Worm (Caenorhabditis elegans): ENCODE measurements around the gene mrt-2.

mrt-2 gene

DNA sequence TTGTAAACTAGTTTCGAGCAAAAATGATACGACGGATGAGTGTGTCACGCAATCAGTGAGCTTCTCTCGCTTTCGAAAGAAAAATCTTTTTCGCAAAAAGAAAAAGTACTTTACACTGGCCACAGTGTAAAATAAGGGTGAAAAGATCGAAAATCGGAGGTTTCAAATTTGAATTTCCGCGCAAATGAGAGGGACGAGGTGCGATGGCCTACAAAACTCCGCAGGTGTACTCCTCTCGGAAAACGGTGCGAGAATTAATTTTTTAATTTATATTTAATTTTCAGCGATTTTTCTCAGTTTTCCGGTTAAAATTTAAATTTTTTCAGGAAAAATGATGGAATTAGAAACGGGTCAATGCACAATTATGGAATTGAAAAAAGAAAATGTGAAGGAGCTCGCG is at the start of gene mrt-2:
Gene mrt-2, plus strand, starts transcription at position 49 of the 400 bp plus-strand sequence.
- TF ChIP-seq unc-62 (GFP tag; optimal IDR thresholded peaks at IDR 0.05): no peak

DNA sequence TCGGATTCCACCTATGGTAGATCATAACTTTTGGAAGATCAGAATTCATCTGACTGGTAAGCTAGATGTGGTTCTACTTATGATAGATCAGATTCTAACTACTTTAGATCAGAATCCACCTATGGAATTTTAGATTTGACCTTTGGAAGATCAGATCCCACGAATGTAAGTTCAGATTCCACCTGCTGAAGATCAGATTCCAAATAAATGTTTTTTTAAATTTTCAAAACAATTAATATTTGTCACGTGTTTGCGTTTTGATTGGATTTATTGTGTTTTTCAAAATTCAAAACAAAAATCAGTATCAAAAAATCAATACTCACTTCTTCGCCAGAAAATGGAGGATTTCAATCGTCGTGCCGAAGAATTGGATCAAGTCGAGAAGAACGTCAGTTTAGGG is 48.0 kb upstream of the mrt-2 start, which contains the start of gene Y41C4A.7:
Gene Y41C4A.7, plus strand, starts transcription at position 301 of the 400 bp plus-strand sequence.
- TF ChIP-seq unc-62 (GFP tag; optimal IDR thresholded peaks at IDR 0.05): no peak

DNA sequence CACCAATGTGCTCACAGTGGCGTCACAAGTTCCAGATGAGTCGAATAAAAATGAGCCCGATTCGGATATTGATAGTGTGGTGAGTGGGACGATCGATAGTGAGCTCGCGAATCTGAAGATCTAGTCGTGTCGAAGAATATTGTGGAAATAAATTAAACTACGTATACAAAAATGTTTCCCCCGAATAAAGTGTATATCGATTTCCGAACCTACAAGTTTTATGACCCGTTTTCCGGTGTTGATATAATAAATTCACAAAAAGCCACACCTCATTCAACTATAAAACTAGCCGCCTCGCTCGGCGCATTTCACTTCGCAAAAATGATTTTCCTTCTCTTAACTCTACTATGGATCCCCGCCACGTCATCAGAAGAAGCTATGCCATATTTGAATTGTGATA is 46.6 kb upstream of the mrt-2 start, which contains the start of gene pqn-84:
Gene pqn-84, plus strand, starts transcription at position 301 of the 400 bp plus-strand sequence.
- TF ChIP-seq unc-62 (GFP tag; optimal IDR thresholded peaks at IDR 0.05): no peak

DNA sequence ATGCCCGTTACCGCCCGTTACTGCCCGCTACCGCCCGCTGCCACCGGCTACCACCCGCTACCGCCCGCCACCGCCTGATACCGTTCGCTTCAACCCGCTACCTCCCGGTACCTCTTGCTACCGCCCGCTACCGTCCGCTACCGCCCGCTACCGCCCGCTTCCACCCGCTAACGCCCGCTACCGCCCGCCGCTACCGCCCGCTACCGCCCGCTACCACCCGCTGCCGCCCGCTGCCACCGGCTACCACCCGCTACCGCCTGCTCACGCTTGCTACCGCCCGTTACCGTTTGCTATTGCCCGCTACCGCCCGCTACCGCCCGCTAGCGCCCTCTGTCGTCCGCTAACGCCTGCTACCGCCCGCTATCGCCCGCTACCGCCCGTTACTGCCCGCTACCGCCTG is 44.7 kb upstream of the mrt-2 start:
- no peak for TF ChIP-seq unc-62 (GFP tag; optimal IDR thresholded peaks at IDR 0.05)

DNA sequence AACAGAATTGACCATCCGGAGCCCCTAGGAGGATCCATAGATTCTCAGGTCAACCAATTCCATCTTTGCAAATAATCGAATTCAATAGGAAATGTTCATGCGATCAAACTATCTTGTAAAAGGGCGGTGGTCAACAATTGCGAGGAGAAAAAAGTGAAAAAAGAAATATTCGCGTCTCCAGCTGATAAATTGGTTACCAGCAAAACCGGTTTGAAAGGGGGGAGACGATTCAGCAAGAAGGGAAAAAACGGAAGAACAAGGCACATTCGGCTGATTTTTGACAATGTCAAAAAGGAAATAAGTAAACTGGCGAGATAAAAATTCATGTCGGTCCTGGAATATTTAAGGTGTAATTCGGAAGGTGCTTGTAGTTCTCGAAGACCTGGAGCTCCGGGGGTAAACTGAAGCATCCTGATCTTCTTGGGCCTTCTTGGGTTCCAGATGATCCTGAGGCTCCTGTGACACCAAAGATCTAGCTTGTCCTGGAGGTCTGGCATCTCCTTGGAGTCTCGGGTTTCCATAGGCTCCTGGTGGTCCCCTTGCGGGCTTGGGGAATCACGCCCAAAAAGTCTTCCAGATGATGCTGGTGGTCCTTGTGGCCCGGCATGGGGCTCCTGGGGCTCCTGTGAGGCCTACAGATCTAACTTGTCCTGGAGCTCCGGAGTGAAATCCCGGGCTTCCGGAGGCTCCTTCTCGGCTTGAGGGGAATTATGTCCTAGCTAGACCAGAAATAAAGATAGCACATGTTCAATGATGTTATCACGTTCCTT is 43.4 kb upstream of the mrt-2 start:
- no peak for TF ChIP-seq unc-62 (GFP tag; optimal IDR thresholded peaks at IDR 0.05)

DNA sequence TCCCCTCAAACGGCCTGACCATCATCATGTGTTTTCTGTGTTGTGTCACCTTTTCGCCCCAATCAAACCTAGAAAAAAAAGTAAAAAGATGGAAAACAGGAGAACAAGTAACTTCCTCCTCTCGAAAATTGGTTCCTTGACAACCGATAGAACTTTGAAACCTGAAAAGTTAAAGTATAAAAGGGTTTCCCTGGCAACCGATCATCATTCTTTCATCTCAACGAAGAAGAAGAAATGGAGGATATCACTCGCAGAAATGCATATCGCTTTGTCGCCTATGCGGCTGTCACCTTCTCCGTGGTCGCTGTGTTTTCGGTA is 42.8 kb upstream of the mrt-2 start, which contains the start of gene col-95:
Gene col-95, plus strand, starts transcription at position 219 of the 318 bp plus-strand sequence.
- TF ChIP-seq unc-62 (GFP tag; optimal IDR thresholded peaks at IDR 0.05): no peak

DNA sequence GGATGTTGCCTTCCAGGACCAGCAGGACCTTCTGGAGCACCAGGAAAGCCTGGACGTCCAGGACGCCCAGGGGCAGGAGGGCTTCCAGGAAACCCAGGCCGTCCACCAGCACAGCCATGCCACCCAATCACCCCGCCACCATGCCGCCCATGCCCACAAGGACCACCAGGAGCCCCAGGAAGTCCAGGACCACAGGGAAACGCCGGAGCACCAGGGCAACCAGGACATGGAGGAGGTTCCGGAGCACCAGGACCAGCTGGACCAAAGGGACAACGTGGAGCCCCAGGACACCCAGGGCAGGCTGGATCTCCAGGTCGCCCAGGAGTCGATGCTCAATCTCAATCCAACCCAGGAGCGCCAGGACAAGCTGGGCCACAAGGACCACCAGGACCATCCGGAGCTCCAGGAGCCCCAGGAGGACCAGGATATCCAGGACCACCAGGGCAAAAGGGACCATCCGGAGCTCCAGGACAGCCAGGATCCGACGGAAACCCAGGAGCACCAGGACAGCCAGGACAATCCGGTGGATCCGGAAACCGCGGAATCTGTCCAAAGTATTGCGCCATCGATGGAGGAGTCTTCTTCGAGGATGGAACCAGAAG is 42.1 kb upstream of the mrt-2 start:
- TF ChIP-seq unc-62 (GFP tag; optimal IDR thresholded peaks at IDR 0.05): no peak

DNA sequence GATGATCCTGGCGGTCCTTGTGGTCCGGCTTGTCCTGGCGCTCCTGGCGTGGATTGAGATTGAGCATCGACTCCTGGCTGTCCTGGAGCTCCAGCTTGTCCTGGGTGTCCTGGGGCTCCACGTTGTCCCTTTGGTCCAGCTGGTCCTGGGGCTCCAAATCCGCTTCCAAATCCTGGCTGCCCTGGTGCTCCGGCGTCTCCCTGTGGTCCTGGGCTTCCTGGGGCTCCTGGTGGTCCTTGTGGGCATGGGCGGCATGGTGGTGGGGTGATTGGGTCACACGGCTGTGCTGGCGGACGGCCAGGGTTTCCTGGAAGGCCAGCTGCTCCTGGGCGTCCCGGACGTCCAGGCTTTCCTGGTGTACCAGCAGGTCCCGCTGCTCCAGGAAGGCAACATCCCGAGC is 40.6 kb upstream of the mrt-2 start:
- no peak for TF ChIP-seq unc-62 (GFP tag; optimal IDR thresholded peaks at IDR 0.05)

DNA sequence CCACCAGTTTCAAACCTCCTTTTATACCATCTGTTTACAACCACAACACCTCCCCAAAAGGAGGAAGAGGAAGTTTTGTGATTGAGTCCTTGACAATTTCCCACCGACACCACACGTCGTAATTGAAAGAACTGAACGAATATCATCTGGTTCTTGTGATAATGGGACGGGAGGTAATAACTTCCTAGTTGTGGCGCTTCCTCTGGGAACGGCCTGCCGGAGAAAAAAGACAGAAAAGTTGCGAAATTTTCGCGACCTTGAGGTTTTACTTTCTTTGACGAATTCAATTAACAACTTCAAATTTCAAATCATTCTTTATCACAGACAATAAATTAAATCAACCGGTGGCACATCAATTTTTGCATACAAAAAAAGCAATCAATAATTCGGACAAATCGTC is 39.9 kb upstream of the mrt-2 start, which contains the start of gene col-96:
Gene col-96, minus strand, starts transcription at position 101 of the 400 bp plus-strand sequence.
- TF ChIP-seq unc-62 (GFP tag; optimal IDR thresholded peaks at IDR 0.05): no peak

DNA sequence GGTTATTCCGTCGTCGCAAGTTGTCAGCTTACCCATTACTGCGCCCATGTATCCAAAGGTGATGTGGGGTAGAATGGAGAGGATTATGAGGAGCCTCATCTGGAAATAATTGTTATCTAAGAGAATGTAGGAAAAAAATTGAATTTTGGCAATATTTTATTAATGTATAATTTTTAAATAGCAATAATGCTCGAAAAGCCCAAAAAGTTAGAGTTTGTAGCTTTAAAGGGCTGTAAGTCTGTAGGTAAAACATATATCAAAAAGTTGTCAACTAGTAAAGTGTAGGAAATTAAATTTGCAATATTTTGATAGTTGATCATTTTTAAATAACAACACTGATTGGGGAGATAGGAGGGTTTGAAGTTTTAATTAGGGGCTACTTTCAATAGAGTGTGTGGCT is 37.8 kb upstream of the mrt-2 start, which contains the start of gene Y41C4A.8:
Gene Y41C4A.8, minus strand, starts transcription at position 101 of the 400 bp plus-strand sequence.
- TF ChIP-seq unc-62 (GFP tag; optimal IDR thresholded peaks at IDR 0.05): no peak

DNA sequence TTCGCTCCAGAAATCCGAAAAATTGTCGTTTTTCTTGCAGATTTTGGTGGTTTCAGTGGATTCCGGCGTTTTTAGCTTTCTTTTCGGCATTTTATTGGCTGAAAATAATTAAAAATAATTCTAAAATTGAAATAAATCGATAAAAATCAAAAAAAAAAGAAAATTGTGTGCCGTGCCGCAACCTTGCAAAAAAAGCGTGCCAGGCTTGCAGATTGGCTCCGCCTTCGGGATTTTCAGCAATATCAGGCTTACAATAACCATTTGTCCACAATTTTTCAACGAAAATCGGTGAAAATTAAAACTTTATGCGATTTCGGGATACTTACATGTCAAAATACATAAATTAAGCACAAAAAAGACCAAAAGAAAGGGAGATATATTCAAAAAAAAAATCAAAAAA is 28.0 kb upstream of the mrt-2 start, which contains the start of gene Y41C4A.9:
Gene Y41C4A.9, minus strand, starts transcription at position 98 of the 400 bp plus-strand sequence.
- no peak for TF ChIP-seq unc-62 (GFP tag; optimal IDR thresholded peaks at IDR 0.05)

DNA sequence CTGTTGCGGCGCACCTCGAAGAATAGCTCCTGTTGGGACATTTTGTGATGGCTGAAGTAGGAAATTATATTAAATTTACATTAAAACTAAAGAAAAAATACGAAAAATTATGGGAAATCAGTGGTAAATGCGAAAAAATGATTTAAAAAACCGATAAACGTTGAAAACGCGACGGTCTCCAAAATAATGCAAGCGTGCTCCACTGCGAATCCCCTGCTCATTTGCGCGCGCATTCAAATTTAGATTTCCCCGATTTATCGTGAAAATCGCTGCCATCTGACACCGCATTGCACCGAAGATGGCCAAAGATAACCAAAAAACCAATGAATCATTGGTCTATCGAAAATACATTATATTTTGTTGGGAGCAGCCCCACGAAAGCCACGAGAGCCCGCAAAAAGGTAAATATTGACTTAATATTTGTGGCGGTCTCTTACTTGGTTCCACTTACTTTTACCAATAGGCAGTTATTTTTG is 27.1 kb upstream of the mrt-2 start, which contains the start of the genes elb-1 and Y41C4A.11:
Gene elb-1, minus strand, starts transcription at position 51 of the 476 bp plus-strand sequence.
Gene Y41C4A.11, plus strand, starts transcription at position 461 of the 476 bp plus-strand sequence.
- no peak for TF ChIP-seq unc-62 (GFP tag; optimal IDR thresholded peaks at IDR 0.05)

DNA sequence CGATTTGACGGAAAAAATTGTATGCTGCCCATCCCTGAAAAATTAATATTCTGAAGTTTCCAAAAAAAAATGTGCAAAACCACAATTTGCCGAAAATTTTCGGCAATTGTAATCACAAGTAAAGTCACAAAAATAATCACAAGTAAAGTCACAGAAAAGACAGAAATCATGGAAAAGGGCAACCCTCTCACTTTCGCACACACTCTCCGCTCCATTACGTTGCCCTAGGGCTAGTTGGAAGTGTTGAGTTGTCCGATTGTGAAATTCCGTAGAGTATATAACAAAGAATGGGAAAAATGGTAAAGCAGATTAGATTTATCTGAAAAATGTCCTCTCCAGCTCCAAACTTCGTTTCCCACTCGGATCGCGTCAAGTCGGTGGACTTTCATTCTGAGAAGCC is 25.2 kb upstream of the mrt-2 start, which contains the start of gene Y41C4A.32:
Gene Y41C4A.32, plus strand, starts transcription at position 302 of the 400 bp plus-strand sequence.
- no peak for TF ChIP-seq unc-62 (GFP tag; optimal IDR thresholded peaks at IDR 0.05)

DNA sequence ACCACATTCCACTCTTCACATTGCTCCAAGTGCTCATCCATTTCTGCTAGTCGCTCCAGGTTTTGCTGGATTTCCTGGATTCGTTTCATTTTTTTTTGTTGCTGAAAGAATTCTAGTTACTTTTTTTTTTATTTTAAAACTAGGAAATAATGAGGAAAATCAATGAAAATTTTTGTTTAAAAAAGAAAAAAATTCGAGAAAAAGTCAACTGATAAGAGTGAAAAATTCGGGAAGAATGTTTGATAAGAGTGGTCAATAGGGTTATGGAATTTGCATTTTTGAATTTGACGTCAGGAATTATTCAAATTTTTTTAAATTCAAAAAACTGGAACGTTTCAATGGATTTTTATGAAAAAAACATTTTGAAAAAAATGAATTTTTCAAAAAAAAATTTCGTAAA is 20.0 kb upstream of the mrt-2 start, which contains the start of gene Y41C4A.12:
Gene Y41C4A.12, minus strand, starts transcription at position 101 of the 400 bp plus-strand sequence.
- TF ChIP-seq unc-62 (GFP tag; optimal IDR thresholded peaks at IDR 0.05): no peak

DNA sequence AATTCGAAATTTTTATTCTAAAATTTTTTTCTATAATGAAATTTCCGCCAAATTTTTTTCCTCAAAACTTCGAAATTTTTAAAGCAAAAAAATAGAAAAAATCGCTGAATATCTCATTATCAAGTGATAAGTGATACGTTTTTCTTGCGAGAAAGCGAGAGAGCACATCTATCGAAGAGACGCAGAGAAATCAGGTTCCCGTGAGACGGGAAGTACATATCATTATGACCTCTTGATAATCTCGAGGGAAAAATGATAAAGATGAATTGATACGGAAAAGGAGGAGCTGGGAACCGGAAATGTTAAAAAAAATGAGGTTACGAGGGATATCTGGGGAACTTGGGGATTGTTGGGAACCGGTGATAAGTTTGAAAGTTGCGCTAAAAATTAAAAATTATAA is 19.6 kb upstream of the mrt-2 start:
- TF ChIP-seq unc-62 (GFP tag; optimal IDR thresholded peaks at IDR 0.05): no peak

DNA sequence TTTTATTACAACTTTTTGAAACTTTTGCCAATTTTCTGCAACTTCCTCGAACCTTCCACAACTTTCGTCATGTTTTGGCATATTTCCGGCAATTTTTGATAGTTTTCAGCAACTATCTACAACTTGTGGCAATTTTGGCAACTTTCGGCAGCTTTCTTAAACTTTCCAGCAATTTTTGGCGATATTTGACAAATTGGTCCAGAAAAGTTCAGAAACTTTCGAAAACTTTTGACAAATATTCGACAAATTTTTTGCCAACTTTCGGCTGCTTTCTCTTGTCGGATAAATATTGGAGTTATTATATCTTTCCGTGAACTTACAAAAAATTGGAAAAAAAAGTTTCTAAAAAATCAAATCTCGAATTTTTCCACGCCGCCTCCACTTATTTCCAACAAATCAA is 16.3 kb upstream of the mrt-2 start, which contains the start of gene Y41C4A.18:
Gene Y41C4A.18, plus strand, starts transcription at position 301 of the 400 bp plus-strand sequence.
- TF ChIP-seq unc-62 (GFP tag; optimal IDR thresholded peaks at IDR 0.05): no peak

All from whole organism, dauer.